ENCODE assay signal across 5 worm cellular contexts in genomic region chrX:3165569-3165968, ce11.
TF ChIP-seq lines count a peak whose summit lies in the region.

pfut-1 (plus strand) TSS chrX:3165826.

TF ChIP-seq in whole organism, L1 larva, 84 proteins besides CTCF, POLR2A, EP300 and RAD21:
- no peak for TF ChIP-seq tbx-2 (tag; optimal IDR thresholded peaks at IDR 0.05; lab: Kevin White, UChicago)
- TF ChIP-seq elt-2 (tag; optimal IDR thresholded peaks at IDR 0.05; lab: Kevin White, UChicago): peak; percentile 23

TF ChIP-seq in whole organism, L2 larva, 48 proteins besides CTCF, POLR2A, EP300 and RAD21:
- TF ChIP-seq aly-2 (tag; optimal IDR thresholded peaks at IDR 0.05; lab: Kevin White, UChicago) (no peak), fos-1 (tag; optimal IDR thresholded peaks at IDR 0.05; lab: Kevin White, UChicago) (peak; percentile 17)

TF ChIP-seq in whole organism, L3 larva, 47 proteins besides CTCF, POLR2A, EP300 and RAD21:
- TF ChIP-seq sea-2 (GFP tag; optimal IDR thresholded peaks at IDR 0.05; lab: Kevin White, UChicago): no peak
- TF ChIP-seq elt-2 (tag; optimal IDR thresholded peaks at IDR 0.05; lab: Kevin White, UChicago): peak; percentile 61
- peak; percentile 29 for TF ChIP-seq pqm-1 (tag; optimal IDR thresholded peaks at IDR 0.05; lab: Kevin White, UChicago)

TF ChIP-seq in whole organism, L4 larva, 104 proteins besides CTCF, POLR2A, EP300 and RAD21:
- TF ChIP-seq cey-2 (tag; optimal IDR thresholded peaks at IDR 0.05; lab: Kevin White, UChicago; ENCODE audit: borderline replicate concordance, insufficient read depth) (no peak), nhr-11 (tag; optimal IDR thresholded peaks at IDR 0.05; lab: Kevin White, UChicago) (no peak), set-16 (GFP tag; IDR thresholded peaks at IDR 0.05; lab: Robert Waterston, UW) (no peak), ZK546.5 (tag; optimal IDR thresholded peaks at IDR 0.05; lab: Kevin White, UChicago) (no peak), mep-1 (tag; optimal IDR thresholded peaks at IDR 0.05; lab: Kevin White, UChicago) (no peak), mdt-29 (GFP tag; IDR thresholded peaks at IDR 0.05; lab: Robert Waterston, UW) (no peak), spr-1 (tag; optimal IDR thresholded peaks at IDR 0.05; lab: Kevin White, UChicago) (no peak), madf-5 (GFP tag; IDR thresholded peaks at IDR 0.05; lab: Robert Waterston, UW) (no peak), pqm-1 (tag; optimal IDR thresholded peaks at IDR 0.05; lab: Kevin White, UChicago) (peak; percentile 19), nhr-237 (tag; optimal IDR thresholded peaks at IDR 0.05; lab: Kevin White, UChicago) (no peak), daf-16 (GFP tag; optimal IDR thresholded peaks at IDR 0.05; lab: Kevin White, UChicago) (no peak), daf-16 (tag; optimal IDR thresholded peaks at IDR 0.05; lab: Kevin White, UChicago) (peak; percentile 61), nhr-28 (tag; optimal IDR thresholded peaks at IDR 0.05; lab: Kevin White, UChicago) (peak; percentile 28), mdl-1 (tag; optimal IDR thresholded peaks at IDR 0.05; lab: Kevin White, UChicago) (no peak), T20F7.1 (GFP tag; optimal IDR thresholded peaks at IDR 0.05; lab: Kevin White, UChicago) (peak; percentile 22), dmd-6 (GFP tag; IDR thresholded peaks at IDR 0.05; lab: Robert Waterston, UW) (no peak)

TF ChIP-seq in whole organism, young adult, 124 proteins besides CTCF, POLR2A, EP300 and RAD21:
- TF ChIP-seq let-607 (tag; optimal IDR thresholded peaks at IDR 0.05; lab: Kevin White, UChicago) (peak in 1 of 2 experiments; percentile 23), ama-1 (optimal IDR thresholded peaks at IDR 0.05; lab: Kevin White, UChicago) (no peak), ama-1 (GFP tag; optimal IDR thresholded peaks at IDR 0.05; lab: Kevin White, UChicago) (no peak), die-1 (tag; optimal IDR thresholded peaks at IDR 0.05; lab: Kevin White, UChicago) (no peak), nhr-80 (tag; optimal IDR thresholded peaks at IDR 0.05; lab: Kevin White, UChicago) (peak; percentile 24)
